Worm (Caenorhabditis elegans) whole organism, late embryonic: ENCODE results near the gene mtre-1.

Experiments used
- Y22D7AL.16 ChIP-seq: sonication (generic microtip); optimal IDR thresholded peaks from 2 replicates; lab custom pipeline; 2016; ENCODE audit warnings: missing genetic modification characterization, missing compliant biosample characterization
- ceh-18 ChIP-seq: sonication (generic microtip); optimal IDR thresholded peaks from 2 replicates; lab custom pipeline; 2016; ENCODE audit warnings: missing genetic modification characterization, missing compliant biosample characterization
- ceh-45 ChIP-seq: fragments of 200-800 bp; sonication (Bioruptor generic); IDR thresholded peaks from 2 replicates; pipeline ENCODE4 v1.3.6; 2022; ENCODE audit warnings: missing genetic modification reagents, missing genetic modification characterization, missing compliant biosample characterization
- eyg-1 ChIP-seq: sonication (generic microtip); optimal IDR thresholded peaks from 2 replicates; lab custom pipeline; 2016; ENCODE audit warnings: missing genotype, missing genetic modification characterization, missing compliant biosample characterization
- pha-4 ChIP-seq: fragments of 150-350 bp; optimal IDR thresholded peaks from 2 replicates; lab custom pipeline; 2018; ENCODE audit warnings: missing biosample characterization, missing genetic modification reagents, missing genetic modification characterization
- sox-4 ChIP-seq: sonication (generic microtip); optimal IDR thresholded peaks from 2 replicates; lab custom pipeline; 2017; ENCODE audit warnings: mild to moderate bottlenecking, missing genetic modification characterization, inconsistent platforms, missing compliant biosample characterization

DNA sequence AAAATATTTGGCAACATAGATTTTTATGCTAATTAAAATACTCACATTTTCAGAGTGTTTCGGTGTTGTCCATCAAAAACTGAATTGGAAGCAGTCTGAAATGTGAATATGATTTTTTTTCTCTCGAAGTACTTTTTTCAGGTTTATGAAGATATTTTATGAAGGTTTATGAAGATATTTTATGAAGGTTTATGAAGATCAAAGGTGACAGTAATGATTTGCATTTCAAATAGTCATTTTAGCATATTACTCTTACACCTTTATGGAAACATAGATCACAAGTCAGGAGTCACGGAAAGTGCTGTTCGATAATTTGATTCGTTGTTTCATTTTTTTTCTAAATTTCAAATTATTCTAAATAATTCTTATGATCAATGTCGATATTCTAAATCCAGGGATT lies 46.2 kb downstream of the mtre-1 start, which contains the start of gene pgp-11:
- no peak for TF ChIP-seq pha-4 (tag; lab: Kevin White, UChicago)
- no peak for TF ChIP-seq ceh-45 (GFP tag; lab: Robert Waterston, UW)
- no peak for TF ChIP-seq ceh-18
- no peak for TF ChIP-seq Y22D7AL.16 (tag; lab: Kevin White, UChicago)
- no peak for TF ChIP-seq sox-4 (tag; lab: Kevin White, UChicago)
- no peak for TF ChIP-seq eyg-1 (tag; lab: Kevin White, UChicago)
